Worm (Caenorhabditis elegans) whole organism, L1 larva: Measurements from ENCODE around the gene C12D5.5.

Experiments used
- ama-1 ChIP-seq: fragments of 150-350 bp; optimal IDR thresholded peaks from 2 replicates; lab custom pipeline; 2014
- ceh-88 ChIP-seq: fragments of 200-800 bp; sonication (Bioruptor generic); IDR thresholded peaks from 2 replicates; pipeline ENCODE4 v1.3.6; 2022; ENCODE audit warnings: missing genetic modification characterization, missing compliant biosample characterization
- dpl-1 ChIP-seq, 3 experiments: fragments of 150-350 bp in 2 of 3; sonication (generic microtip) in 1 of 3; optimal IDR thresholded peaks; 2 replicates each; lab custom pipeline; 2014 to 2017; ENCODE audit warnings: missing biosample characterization in 3 of 3, missing genetic modification characterization in 3 of 3, missing genetic modification reagents in 3 of 3
- elt-3 ChIP-seq, 6 experiments: fragments of 150-350 bp in 1 of 6; sonication (generic microtip); optimal IDR thresholded peaks; 2 replicates each; lab custom pipeline; 2017 to 2018; ENCODE audit warnings: missing biosample characterization in 6 of 6, missing genetic modification characterization in 6 of 6, inconsistent platforms in 1 of 6
- lin-39 ChIP-seq: fragments of 150-350 bp; optimal IDR thresholded peaks from 2 replicates; lab custom pipeline; 2014; ENCODE audit warnings: missing biosample characterization, missing genetic modification reagents, missing genetic modification characterization
- mdl-1 ChIP-seq, 2 experiments: fragments of 150-350 bp; optimal IDR thresholded peaks; 2 replicates each; lab custom pipeline; 2014 to 2017; ENCODE audit warnings: missing biosample characterization in 2 of 2, missing genetic modification characterization in 2 of 2, inconsistent platforms in 1 of 2
- mep-1 ChIP-seq: fragments of 150-350 bp; optimal IDR thresholded peaks from 2 replicates; lab custom pipeline; 2014; ENCODE audit warnings: missing biosample characterization, missing genetic modification characterization
- nhr-237 ChIP-seq: fragments of 150-350 bp; optimal IDR thresholded peaks from 2 replicates; lab custom pipeline; 2014; ENCODE audit warnings: missing biosample characterization, missing genetic modification characterization
- snpc-4 ChIP-seq: fragments of 150-350 bp; optimal IDR thresholded peaks from 2 replicates; lab custom pipeline; 2014; ENCODE audit warnings: missing biosample characterization, missing genetic modification characterization
- unc-62 ChIP-seq: fragments of 150-350 bp; optimal IDR thresholded peaks from 2 replicates; lab custom pipeline; 2014; ENCODE audit warnings: missing biosample characterization, missing genetic modification reagents, missing genetic modification characterization
- xbp-1 ChIP-seq: sonication (generic microtip); optimal IDR thresholded peaks from 2 replicates; lab custom pipeline; 2016; ENCODE audit warnings: missing genetic modification characterization, missing compliant biosample characterization

DNA sequence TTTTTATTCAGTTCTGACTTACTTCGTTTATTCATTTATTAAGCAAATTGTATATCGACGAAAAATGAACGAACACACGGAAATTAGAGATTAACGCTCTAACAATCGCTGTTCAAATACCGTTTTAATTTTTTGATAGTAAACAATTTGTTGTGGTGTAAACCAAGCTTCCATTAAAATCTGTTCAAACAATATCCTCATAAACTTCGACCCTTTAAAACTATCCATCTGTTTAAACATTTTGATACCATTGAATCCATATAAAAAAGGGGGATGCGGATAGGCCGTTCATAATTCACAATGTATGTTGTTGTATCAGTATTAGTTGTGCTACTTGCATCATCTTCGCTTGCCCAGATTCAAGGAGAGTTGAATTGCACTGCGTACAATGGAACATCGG is 41.5 kb upstream of the C12D5.5 start, which contains the start of gene F07C4.6:
- no peak for TF ChIP-seq mdl-1 (tag; optimal IDR thresholded peaks at IDR 0.05; lab: Kevin White, UChicago)
- TF ChIP-seq ceh-88 (GFP tag; lab: Robert Waterston, UW): no peak
- no peak for TF ChIP-seq lin-39 (tag; lab: Kevin White, UChicago)
- TF ChIP-seq nhr-237 (tag; lab: Kevin White, UChicago): no peak
- TF ChIP-seq mep-1 (tag; lab: Kevin White, UChicago): no peak
- TF ChIP-seq ama-1 (lab: Kevin White, UChicago): no peak
- TF ChIP-seq snpc-4 (tag; lab: Kevin White, UChicago): no peak
- TF ChIP-seq elt-3 (tag; optimal IDR thresholded peaks at IDR 0.05; lab: Kevin White, UChicago): no peak
- TF ChIP-seq dpl-1 (GFP tag; optimal IDR thresholded peaks at IDR 0.05; lab: Kevin White, UChicago): no peak
- no peak for TF ChIP-seq xbp-1 (tag; lab: Kevin White, UChicago)
- TF ChIP-seq unc-62 (GFP tag; lab: Kevin White, UChicago): no peak
